Fruit fly (Drosophila melanogaster) whole organism, wandering third instar larva: Measurements from ENCODE around the gene Rpt5.
A peak's percentile ranks its signal among the peaks of the same experiment; 100 is the strongest.

Experiments
- Abd-B ChIP-seq: fragments of >200 bp; optimal IDR thresholded peaks from 2 replicates; lab custom pipeline; 2017; ENCODE audit warnings: missing biosample characterization, missing genetic modification characterization
- CG32264 ChIP-seq: fragments of 200-800 bp; sonication (Bioruptor generic); optimal IDR thresholded peaks from 2 replicates; lab custom pipeline; 2016; ENCODE audit warnings: missing biosample characterization, missing genetic modification characterization
- CrebA ChIP-seq: fragments of 200-800 bp; sonication (Bioruptor generic); optimal IDR thresholded peaks from 2 replicates; lab custom pipeline; 2016; ENCODE audit warnings: missing biosample characterization, mild to moderate bottlenecking, missing genetic modification characterization, borderline replicate concordance
- Dfd ChIP-seq: fragments of >200 bp; optimal IDR thresholded peaks from 2 replicates; lab custom pipeline; 2017; ENCODE audit warnings: missing biosample characterization, missing genetic modification characterization
- Dif ChIP-seq: fragments of 200-275, 200-300 bp; sonication (Bioruptor generic); optimal IDR thresholded peaks from 2 replicates; lab custom pipeline; 2018; ENCODE audit warnings: missing biosample characterization, missing genetic modification characterization; ENCODE audit not compliant: partially characterized antibody
- HLH106 ChIP-seq: fragments of 200-800 bp; optimal IDR thresholded peaks from 3 replicates; lab custom pipeline; 2019; ENCODE audit warnings: missing biosample characterization, mild to moderate bottlenecking, missing genetic modification characterization, moderate library complexity
- Hnf4 ChIP-seq: fragments of 200-800 bp; sonication (Bioruptor generic); optimal IDR thresholded peaks from 2 replicates; lab custom pipeline; 2016; ENCODE audit warnings: missing biosample characterization, mild to moderate bottlenecking, missing genetic modification characterization
- Hr78 ChIP-seq: fragments of >200 bp; optimal IDR thresholded peaks from 2 replicates; lab custom pipeline; 2017; ENCODE audit warnings: missing biosample characterization, missing genetic modification characterization
- Hr83 ChIP-seq: fragments of 200-300 bp; sonication (Bioruptor generic); optimal IDR thresholded peaks from 2 replicates; lab custom pipeline; 2016; ENCODE audit warnings: missing biosample characterization, mild to moderate bottlenecking, missing genetic modification characterization, moderate library complexity; ENCODE audit not compliant: poor library complexity, severe bottlenecking
- Mio ChIP-seq: sonication (Bioruptor generic); optimal IDR thresholded peaks from 2 replicates; lab custom pipeline; 2016; ENCODE audit warnings: missing biosample characterization, missing genetic modification characterization
- Myc ChIP-seq: fragments of >200 bp; optimal IDR thresholded peaks from 2 replicates; lab custom pipeline; 2017
- OdsH ChIP-seq: fragments of 200-800 bp; sonication (Bioruptor generic); optimal IDR thresholded peaks from 2 replicates; lab custom pipeline; 2016; ENCODE audit warnings: missing biosample characterization, mild to moderate bottlenecking, missing genetic modification characterization
- Rel ChIP-seq, 2 experiments: fragments of 200-800 bp; sonication (Bioruptor generic) in 1 of 2; optimal IDR thresholded peaks; 2 replicates in 1 of 2; 3 replicates in 1 of 2; lab custom pipeline; 2016 to 2019; ENCODE audit warnings: mild to moderate bottlenecking in 2 of 2, missing biosample characterization in 2 of 2, missing genetic modification characterization in 2 of 2, moderate library complexity in 1 of 2
- Sp1 ChIP-seq: fragments of 200-800 bp; sonication (Bioruptor generic); optimal IDR thresholded peaks from 3 replicates; lab custom pipeline; 2019; ENCODE audit warnings: missing biosample characterization, mild to moderate bottlenecking, missing genetic modification characterization, moderate library complexity
- br ChIP-seq: fragments of 200-800 bp; sonication (Bioruptor generic); optimal IDR thresholded peaks from 2 replicates; lab custom pipeline; 2016; ENCODE audit warnings: missing biosample characterization, missing genetic modification characterization
- brk ChIP-seq: fragments of 200-800 bp; sonication (Bioruptor generic); optimal IDR thresholded peaks from 2 replicates; lab custom pipeline; 2016; ENCODE audit warnings: missing biosample characterization, mild to moderate bottlenecking, missing genetic modification characterization
- dl ChIP-seq, 2 experiments: fragments of 175-275, 200-275 bp in 1 of 2; fragments of 200-275 bp in 1 of 2; sonication (Bioruptor generic); optimal IDR thresholded peaks; lab custom pipeline; 2018; ENCODE audit warnings: mild to moderate bottlenecking in 2 of 2, missing biosample characterization in 2 of 2, missing genetic modification characterization in 2 of 2, moderate library complexity in 2 of 2; ENCODE audit not compliant: partially characterized antibody in 2 of 2, insufficient read depth in 1 of 2
- foxo ChIP-seq, 2 experiments: fragments of 200-800 bp; sonication (Bioruptor generic); optimal IDR thresholded peaks; 2 replicates in 1 of 2; 3 replicates in 1 of 2; lab custom pipeline; 2016 to 2017; ENCODE audit warnings: missing biosample characterization in 2 of 2, missing genetic modification characterization in 2 of 2
- fru ChIP-seq: fragments of 200-800 bp; sonication (Bioruptor generic); optimal IDR thresholded peaks from 3 replicates; lab custom pipeline; 2016; ENCODE audit warnings: missing biosample characterization, mild to moderate bottlenecking, missing genetic modification characterization
- h ChIP-seq: fragments of 200-800 bp; sonication (Bioruptor generic); optimal IDR thresholded peaks from 3 replicates; lab custom pipeline; 2016; ENCODE audit warnings: missing biosample characterization, mild to moderate bottlenecking, missing genetic modification characterization
- jim ChIP-seq: fragments of 175-275, 200-325 bp; sonication (Bioruptor generic); optimal IDR thresholded peaks from 2 replicates; lab custom pipeline; 2016; ENCODE audit warnings: missing biosample characterization, mild to moderate bottlenecking, missing genetic modification characterization
- lola ChIP-seq: fragments of >200 bp; optimal IDR thresholded peaks from 2 replicates; lab custom pipeline; 2017; ENCODE audit warnings: missing biosample characterization, missing genetic modification characterization
- pan ChIP-seq: fragments of >200 bp; optimal IDR thresholded peaks from 2 replicates; lab custom pipeline; 2017
- psq ChIP-seq: fragments of 200-800 bp; sonication (Bioruptor generic); optimal IDR thresholded peaks from 3 replicates; lab custom pipeline; 2017; ENCODE audit warnings: missing biosample characterization, mild to moderate bottlenecking, missing genetic modification characterization, moderate library complexity
- rgr ChIP-seq: fragments of 200-800 bp; sonication (Bioruptor generic); optimal IDR thresholded peaks from 3 replicates; lab custom pipeline; 2016; ENCODE audit warnings: missing biosample characterization, mild to moderate bottlenecking, missing genetic modification characterization
- sage ChIP-seq: fragments of 200-800 bp; sonication (Bioruptor generic); optimal IDR thresholded peaks from 2 replicates; lab custom pipeline; 2016; ENCODE audit warnings: missing biosample characterization, mild to moderate bottlenecking, missing genetic modification characterization
- sv ChIP-seq: fragments of 200-800 bp; sonication (Bioruptor generic); optimal IDR thresholded peaks from 3 replicates; lab custom pipeline; 2016; ENCODE audit warnings: missing biosample characterization, missing genetic modification characterization
- tai ChIP-seq: sonication (Bioruptor generic); optimal IDR thresholded peaks from 2 replicates; lab custom pipeline; 2016; ENCODE audit warnings: missing biosample characterization, missing genetic modification characterization
- woc ChIP-seq: sonication (Bioruptor generic); optimal IDR thresholded peaks from 2 replicates; lab custom pipeline; 2016; ENCODE audit warnings: missing biosample characterization, mild to moderate bottlenecking, missing genetic modification characterization

The Rpt5 gene

DNA sequence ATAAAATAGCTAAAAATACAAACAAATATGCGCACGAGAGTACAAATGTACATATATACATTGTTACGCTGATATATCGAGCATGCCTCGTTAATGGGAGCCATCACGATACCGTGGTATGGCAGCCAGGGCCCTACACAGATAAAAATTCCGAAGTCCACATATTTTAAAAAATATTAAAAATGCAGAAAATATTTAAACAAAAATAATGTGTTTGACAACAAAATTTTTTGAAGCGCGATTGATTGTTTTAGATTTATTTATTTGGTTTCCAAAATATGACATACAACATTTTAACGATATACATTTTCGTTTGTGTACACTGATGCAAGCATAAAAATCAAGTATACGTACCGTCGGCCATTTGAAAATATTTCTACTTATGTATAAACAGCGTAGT is 25.9 kb upstream of the Rpt5 start (continued):
- TF ChIP-seq CG32264 (GFP tag; lab: Kevin White, UChicago) = peak; percentile 45
- TF ChIP-seq jim = no peak
- peak in 1 of 2 experiments; percentile 82 for TF ChIP-seq foxo (GFP tag; optimal IDR thresholded peaks at IDR 0.05; lab: Kevin White, UChicago)
- no peak for TF ChIP-seq Hr83 (GFP tag; lab: Kevin White, UChicago)

DNA sequence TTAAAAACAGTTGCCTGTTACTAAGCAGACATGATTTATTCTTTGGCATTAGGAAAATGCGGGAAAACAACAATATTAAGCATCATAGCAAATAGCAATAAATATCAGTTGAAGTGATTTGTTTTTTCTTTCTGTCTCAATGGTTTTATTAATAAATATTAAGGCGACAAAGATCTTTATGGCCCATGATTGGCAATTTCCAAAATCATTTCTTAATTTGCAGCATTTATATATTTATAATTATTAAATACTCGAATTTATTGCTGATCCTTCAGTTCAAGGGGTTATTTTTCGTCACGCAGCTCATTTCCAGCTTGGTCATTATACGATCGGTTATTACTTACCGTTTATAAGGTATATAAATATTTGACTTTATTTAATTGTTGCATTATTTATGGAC is 25.0 kb upstream of the Rpt5 start:
- TF ChIP-seq CrebA (GFP tag; lab: Kevin White, UChicago) (peak; percentile 23), Hnf4 (GFP tag; lab: Kevin White, UChicago) (no peak), br (GFP tag; lab: Kevin White, UChicago) (no peak), h (no peak)

DNA sequence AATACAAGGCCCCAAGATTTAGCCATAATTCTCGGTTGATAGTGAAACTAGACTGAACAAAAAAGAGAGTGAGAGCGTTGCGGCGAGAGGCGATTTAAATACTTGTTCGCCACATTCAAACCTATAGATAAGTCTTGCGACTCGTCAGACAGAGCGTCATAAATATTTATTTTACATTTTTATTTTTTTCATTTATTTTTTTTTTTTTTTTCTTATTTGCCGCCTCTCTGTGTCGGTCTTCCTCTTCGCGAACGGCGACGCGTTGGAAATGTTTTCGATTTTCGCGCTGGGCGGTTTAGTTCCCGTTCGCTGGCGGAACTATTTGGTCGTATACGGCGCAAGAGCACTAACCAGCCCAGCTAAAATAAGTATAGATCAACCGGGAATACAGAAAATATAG is 24.6 kb upstream of the Rpt5 start:
- TF ChIP-seq psq (GFP tag; lab: Kevin White, UChicago) = no peak
- no peak for TF ChIP-seq Mio (GFP tag; lab: Kevin White, UChicago)
- no peak for TF ChIP-seq woc (GFP tag; lab: Kevin White, UChicago)
- no peak for TF ChIP-seq foxo (GFP tag; optimal IDR thresholded peaks at IDR 0.05; lab: Kevin White, UChicago)
- peak; percentile 9 for TF ChIP-seq brk (GFP tag; lab: Kevin White, UChicago)
- TF ChIP-seq sage (GFP tag; lab: Kevin White, UChicago) = peak; percentile 15
- TF ChIP-seq Myc (lab: Kevin White, UChicago) = no peak
- TF ChIP-seq pan (lab: Kevin White, UChicago) = no peak

DNA sequence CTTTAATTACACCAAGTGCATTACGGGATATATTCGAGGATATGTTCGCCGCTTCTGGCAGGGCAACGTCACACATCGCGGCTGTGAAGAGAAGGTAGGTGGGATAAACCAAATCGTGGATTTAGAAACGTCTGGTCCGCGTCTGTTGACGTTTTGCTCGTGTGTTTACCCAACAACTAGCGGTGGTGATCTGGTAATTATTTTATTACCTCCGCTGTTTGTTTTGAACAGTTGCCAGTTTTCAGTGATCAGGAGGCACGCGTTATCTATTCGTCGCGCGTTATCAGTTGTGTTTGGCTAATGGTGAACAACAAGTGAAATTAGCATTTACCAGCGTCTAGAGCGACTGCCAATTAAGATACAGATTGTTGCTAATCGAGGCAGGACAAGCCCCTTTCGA is 23.6 kb upstream of the Rpt5 start:
- no peak for TF ChIP-seq CG32264 (GFP tag; lab: Kevin White, UChicago)
- TF ChIP-seq Hr83 (GFP tag; lab: Kevin White, UChicago) = peak; percentile 24
- peak; percentile 15 for TF ChIP-seq rgr (GFP tag; lab: Kevin White, UChicago)

DNA sequence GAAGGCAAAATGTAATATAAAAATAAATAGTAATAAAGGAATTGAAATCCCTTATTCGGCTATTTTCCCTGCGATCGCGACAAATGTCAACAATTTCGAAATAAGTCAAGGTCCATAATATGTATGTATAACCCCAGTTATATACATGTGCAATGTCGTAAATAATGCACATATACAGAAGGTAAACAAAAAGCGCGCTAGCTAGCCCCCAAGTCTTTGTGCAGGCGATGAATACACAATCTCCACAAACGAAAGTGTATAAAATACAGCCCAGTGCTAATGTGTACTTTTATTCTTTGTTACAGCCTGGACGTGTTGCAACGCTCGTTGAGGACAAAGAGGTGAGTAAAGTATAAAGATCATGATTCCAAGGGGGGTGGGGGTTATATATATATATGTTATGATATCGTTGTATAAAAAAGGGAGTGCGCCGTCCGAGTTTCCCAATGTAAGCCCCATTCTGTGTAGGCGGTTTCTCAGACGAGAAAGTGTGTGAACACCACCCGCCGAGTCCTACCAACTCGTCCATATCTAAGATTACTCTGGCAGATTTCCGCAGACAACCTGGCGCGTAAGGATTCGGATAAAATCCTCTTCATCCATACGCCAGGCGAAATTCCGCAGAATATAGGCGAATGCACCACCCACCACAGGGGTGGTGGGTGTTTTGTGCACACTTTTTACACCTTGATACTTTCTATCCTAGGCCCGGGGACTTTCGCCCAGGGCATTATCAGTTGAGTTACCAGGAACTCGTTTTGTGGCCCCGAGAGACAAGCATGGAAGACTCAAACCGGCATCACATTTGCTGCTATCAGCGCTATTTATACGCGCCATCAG is 22.8 kb upstream of the Rpt5 start:
- TF ChIP-seq fru (GFP tag; lab: Kevin White, UChicago) (peak; percentile 14), h (peak; percentile 40), Sp1 (GFP tag; lab: Kevin White, UChicago) (peak; percentile 9), Myc (lab: Kevin White, UChicago) (no peak), dl (GFP tag; optimal IDR thresholded peaks at IDR 0.05; lab: Kevin White, UChicago; ENCODE audit: insufficient read depth in 1 of 2, partially characterized antibody in 2 of 2) (no peak), HLH106 (peak; percentile 8), OdsH (GFP tag; lab: Kevin White, UChicago) (no peak), pan (lab: Kevin White, UChicago) (no peak), sv (GFP tag; lab: Kevin White, UChicago) (no peak), Dfd (no peak), Dif (GFP tag; lab: Kevin White, UChicago) (peak; percentile 40), Hnf4 (GFP tag; lab: Kevin White, UChicago) (peak; percentile 2), brk (GFP tag; lab: Kevin White, UChicago) (peak; percentile 52), lola (GFP tag; lab: Kevin White, UChicago) (no peak), Hr78 (GFP tag; lab: Kevin White, UChicago) (no peak), Rel (GFP tag; optimal IDR thresholded peaks at IDR 0.05; lab: Kevin White, UChicago) (no peak), Rel (tag; optimal IDR thresholded peaks at IDR 0.05; lab: Kevin White, UChicago) (peak; percentile 5), br (GFP tag; lab: Kevin White, UChicago) (peak; percentile 14), Abd-B (no peak), foxo (GFP tag; optimal IDR thresholded peaks at IDR 0.05; lab: Kevin White, UChicago) (peak in 1 of 2 experiments; percentile 15), CrebA (GFP tag; lab: Kevin White, UChicago) (no peak), tai (no peak)
